Worm (Caenorhabditis elegans): ENCODE results near the gene srd-70.
A peak's percentile ranks its signal among the peaks of the same experiment; 100 is the strongest.
"Not testable (repeated sequence)": the region's sequence is repeated elsewhere in the genome, so short reads cannot be mapped to it uniquely, and the experiment has no call there.

DNA sequence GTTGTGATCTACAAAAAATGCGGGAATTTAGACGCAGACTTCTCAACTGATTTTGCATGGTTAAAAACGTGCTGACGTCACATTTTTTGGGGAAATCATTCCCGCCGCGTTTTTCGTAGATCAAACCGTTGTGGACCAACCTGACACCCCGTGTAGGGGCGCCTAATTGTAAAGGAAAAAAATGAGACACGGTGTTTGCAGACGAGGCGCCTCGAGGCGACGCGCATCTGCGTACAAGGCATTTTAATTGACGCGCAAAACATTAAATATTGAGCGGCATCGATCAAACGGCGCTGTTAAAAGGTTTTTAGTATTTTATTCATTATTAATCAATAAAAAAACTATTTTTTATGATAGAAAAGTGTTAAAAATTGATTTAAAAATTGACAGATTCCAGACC lies 22.5 kb upstream of the srd-70 start:
- TF ChIP-seq ztf-4 (tag; optimal IDR thresholded peaks at IDR 0.05); elt-3 (tag; optimal IDR thresholded peaks at IDR 0.05); lin-13 (GFP tag; optimal IDR thresholded peaks at IDR 0.05); zag-1 (tag; optimal IDR thresholded peaks at IDR 0.05); ceh-90 (tag; optimal IDR thresholded peaks at IDR 0.05); lin-39 (tag; optimal IDR thresholded peaks at IDR 0.05); efl-1 (GFP tag; optimal IDR thresholded peaks at IDR 0.05 in 1 of 2); aly-2 (tag; optimal IDR thresholded peaks at IDR 0.05); skn-1 (tag; optimal IDR thresholded peaks at IDR 0.05); nhr-28 (tag; optimal IDR thresholded peaks at IDR 0.05): not testable (repeated sequence)
- TF ChIP-seq efl-1 (optimal IDR thresholded peaks at IDR 0.05) = peak; percentile 22 to 44
